Fruit fly (Drosophila melanogaster): Measurements from ENCODE around the gene ranshi.

The ranshi gene

dm6 chr3R:8715851-8716550, 13.5 kb downstream of the ranshi start, which contains the start of gene TMEM216 (continued):
- TF ChIP-seq Ravus (GFP tag; IDR thresholded peaks at IDR 0.05): no peak
- TF ChIP-seq insv (GFP tag; optimal IDR thresholded peaks at IDR 0.05): peak in 1 of 2 experiments; percentile 73
- TF ChIP-seq p53 (GFP tag; optimal IDR thresholded peaks at IDR 0.05): no peak
- TF ChIP-seq YL-1 (GFP tag; optimal IDR thresholded peaks at IDR 0.05): peak; percentile 90
- TF ChIP-seq chinmo (GFP tag; IDR thresholded peaks at IDR 0.05; ENCODE audit: partially characterized antibody): peak; percentile 84; the same call in 1 of the 4 replicates
- no peak for TF ChIP-seq sima (GFP tag; optimal IDR thresholded peaks at IDR 0.05)
- TF ChIP-seq E2f1 (GFP tag; IDR thresholded peaks at IDR 0.05): no peak
- peak; percentile 15 for TF ChIP-seq dmrt11E (tag; optimal IDR thresholded peaks at IDR 0.05)
- no peak for TF ChIP-seq cad (GFP tag; optimal IDR thresholded peaks at IDR 0.05)
- TF ChIP-seq chm (GFP tag; IDR thresholded peaks at IDR 0.05): no peak
- TF ChIP-seq btn (GFP tag; optimal IDR thresholded peaks at IDR 0.05): no peak
- peak; percentile 33 for TF ChIP-seq CG12769 (tag; optimal IDR thresholded peaks at IDR 0.05)
- peak; percentile 88 for TF ChIP-seq CG9797 (GFP tag; optimal IDR thresholded peaks at IDR 0.05)
- no peak for TF ChIP-seq CG18619 (GFP tag; optimal IDR thresholded peaks at IDR 0.05)
- no peak for TF ChIP-seq schlank (tag; optimal IDR thresholded peaks at IDR 0.05)
- TF ChIP-seq CG6654 (GFP tag; optimal IDR thresholded peaks at IDR 0.05): no peak
- peak; percentile 64; the same call in 1 of the 2 replicates for TF ChIP-seq vvl (GFP tag; IDR thresholded peaks at IDR 0.05)
- TF ChIP-seq bbx (GFP tag; IDR thresholded peaks at IDR 0.05; ENCODE audit: partially characterized antibody): peak; percentile 66
- peak; percentile 77 for TF ChIP-seq Ets97D (GFP tag; optimal IDR thresholded peaks at IDR 0.05)
- TF ChIP-seq CG9817 (tag; optimal IDR thresholded peaks at IDR 0.05): no peak
- TF ChIP-seq row (GFP tag; IDR thresholded peaks at IDR 0.05): 0 out of 3 replicates have a peak, but pooled peaks have one; percentile 5
- TF ChIP-seq CG13894 (tag; optimal IDR thresholded peaks at IDR 0.05): no peak
- TF ChIP-seq knrl (GFP tag; IDR thresholded peaks at IDR 0.05; ENCODE audit: partially characterized antibody): no peak
- no peak for TF ChIP-seq gt (GFP tag; IDR thresholded peaks at IDR 0.05)
- 0 out of 3 replicates have a peak, but pooled peaks have one; percentile 34 for TF ChIP-seq vnd (GFP tag; IDR thresholded peaks at IDR 0.05; ENCODE audit: partially characterized antibody)
- TF ChIP-seq ato (GFP tag; IDR thresholded peaks at IDR 0.05; ENCODE audit: partially characterized antibody): peak; percentile 18; the same call in 1 of the 2 replicates
- peak; percentile 82 for TF ChIP-seq crol (GFP tag; IDR thresholded peaks at IDR 0.05)
- no peak for TF ChIP-seq CG10462 (GFP tag; optimal IDR thresholded peaks at IDR 0.05)
- no peak for TF ChIP-seq CG1792 (GFP tag; optimal IDR thresholded peaks at IDR 0.05)
- peak; percentile 97 for TF ChIP-seq CG4360 (GFP tag; IDR thresholded peaks at IDR 0.05)
- no peak for TF ChIP-seq lola (GFP tag; optimal IDR thresholded peaks at IDR 0.05)
- TF ChIP-seq tap (tag; optimal IDR thresholded peaks at IDR 0.05): no peak
- TF ChIP-seq CG16813 (GFP tag; IDR thresholded peaks at IDR 0.05; ENCODE audit: partially characterized antibody): peak; percentile 49; the same call in 2 of the 3 replicates
- no peak for TF ChIP-seq CG6254 (GFP tag; optimal IDR thresholded peaks at IDR 0.05)
- no peak for TF ChIP-seq CG15269 (tag; optimal IDR thresholded peaks at IDR 0.05)
- no peak for TF ChIP-seq dan (GFP tag; IDR thresholded peaks at IDR 0.05)
- TF ChIP-seq lbe (GFP tag; optimal IDR thresholded peaks at IDR 0.05): peak; percentile 11
- TF ChIP-seq cas (GFP tag; IDR thresholded peaks at IDR 0.05): no peak
- peak; percentile 50 for TF ChIP-seq CoRest (tag; optimal IDR thresholded peaks at IDR 0.05)
- peak; percentile 79 for TF ChIP-seq Sin3A (optimal IDR thresholded peaks at IDR 0.05)
- TF ChIP-seq sens-2 (GFP tag; IDR thresholded peaks at IDR 0.05): no peak
- no peak for TF ChIP-seq Nf-YC (tag; optimal IDR thresholded peaks at IDR 0.05)
- TF ChIP-seq CG6765 (GFP tag; optimal IDR thresholded peaks at IDR 0.05): no peak
- peak; percentile 12 for TF ChIP-seq phol (tag; optimal IDR thresholded peaks at IDR 0.05)
- peak; percentile 44 for TF ChIP-seq Sry-β (GFP tag; optimal IDR thresholded peaks at IDR 0.05)
- TF ChIP-seq CG14710 (tag; optimal IDR thresholded peaks at IDR 0.05): peak; percentile 60
- TF ChIP-seq esg (GFP tag; conservative IDR thresholded peaks at IDR 0.05): no peak
- TF ChIP-seq gro (GFP tag; optimal IDR thresholded peaks at IDR 0.05): peak; percentile 24
- no peak for TF ChIP-seq CG6791 (GFP tag; IDR thresholded peaks at IDR 0.05; ENCODE audit: partially characterized antibody)

Data from whole organism, embryonic.